Fruit fly (Drosophila melanogaster): Measurements from ENCODE around the gene tfc.

tfc gene

dm6 chr3L:1323136-1323535 lies 66.9 kb downstream of the tfc start (continued):
- TF ChIP-seq en (GFP tag; optimal IDR thresholded peaks at IDR 0.05) (peak; percentile 51), scrt (GFP tag; optimal IDR thresholded peaks at IDR 0.05) (peak; percentile 21), Hmx (GFP tag; optimal IDR thresholded peaks at IDR 0.05) (no peak), psq (GFP tag; optimal IDR thresholded peaks at IDR 0.05) (no peak), Ptx1 (GFP tag; IDR thresholded peaks at IDR 0.05) (peak; percentile 41), CG14014 (GFP tag; IDR thresholded peaks at IDR 0.05) (peak; percentile 16; the same call in 1 of the 2 replicates), CG5180 (GFP tag; optimal IDR thresholded peaks at IDR 0.05) (no peak), CG11093 (GFP tag; IDR thresholded peaks at IDR 0.05) (0 out of 3 replicates have a peak, but pooled peaks have one; percentile 40), otp (GFP tag; IDR thresholded peaks at IDR 0.05) (peak; percentile 83; the same call in 2 of the 3 replicates), gsb-n (tag; optimal IDR thresholded peaks at IDR 0.05) (peak; percentile 75), CG31388 (GFP tag; optimal IDR thresholded peaks at IDR 0.05) (peak; percentile 18), CG4404 (GFP tag; IDR thresholded peaks at IDR 0.05) (no peak), pb (GFP tag; optimal IDR thresholded peaks at IDR 0.05) (peak; percentile 51), CG6689 (GFP tag; IDR thresholded peaks at IDR 0.05) (peak; percentile 72), da (GFP tag; optimal IDR thresholded peaks at IDR 0.05) (no peak), dati (GFP tag; IDR thresholded peaks at IDR 0.05) (no peak), caup (GFP tag; optimal IDR thresholded peaks at IDR 0.05; ENCODE audit: severe bottlenecking) (peak; percentile 24), stwl (tag; optimal IDR thresholded peaks at IDR 0.05) (no peak), fru (optimal IDR thresholded peaks at IDR 0.05) (no peak), jing (GFP tag; optimal IDR thresholded peaks at IDR 0.05) (no peak), Hmr (GFP tag; optimal IDR thresholded peaks at IDR 0.05) (no peak), p53 (GFP tag; optimal IDR thresholded peaks at IDR 0.05) (peak; percentile 4), CG11560 (tag; IDR thresholded peaks at IDR 0.05) (no peak), hbn (GFP tag; IDR thresholded peaks at IDR 0.05; ENCODE audit: partially characterized antibody) (no peak), sqz (GFP tag; optimal IDR thresholded peaks at IDR 0.05) (peak; percentile 51), rib (GFP tag; IDR thresholded peaks at IDR 0.05) (no peak), Pdp1 (GFP tag; optimal IDR thresholded peaks at IDR 0.05) (peak; percentile 49 to 66), CG34376 (GFP tag; optimal IDR thresholded peaks at IDR 0.05) (no peak), CG13624 (GFP tag; optimal IDR thresholded peaks at IDR 0.05) (peak; percentile 11), Sox100B (GFP tag; optimal IDR thresholded peaks at IDR 0.05) (peak; percentile 61), CG16815 (GFP tag; optimal IDR thresholded peaks at IDR 0.05) (peak; percentile 52), CG8359 (GFP tag; optimal IDR thresholded peaks at IDR 0.05; ENCODE audit: borderline replicate concordance) (peak; percentile 49), Fer2 (tag; optimal IDR thresholded peaks at IDR 0.05) (no peak), kah (GFP tag; optimal IDR thresholded peaks at IDR 0.05) (no peak), chn (GFP tag; optimal IDR thresholded peaks at IDR 0.05) (peak; percentile 71), CG32767 (GFP tag; IDR thresholded peaks at IDR 0.05) (peak; percentile 65; the same call in 1 of the 2 replicates), Ssrp (tag; optimal IDR thresholded peaks at IDR 0.05) (peak; percentile 83), CG8478 (optimal IDR thresholded peaks at IDR 0.05) (no peak), prd (optimal IDR thresholded peaks at IDR 0.05) (no peak), prd (GFP tag; IDR thresholded peaks at IDR 0.05) (peak; percentile 63; the same call in 2 of the 3 replicates), sug (tag; optimal IDR thresholded peaks at IDR 0.05) (no peak), slbo (GFP tag; IDR thresholded peaks at IDR 0.05) (peak; percentile 45; the same call in 1 of the 2 replicates), NC2β (GFP tag; optimal IDR thresholded peaks at IDR 0.05) (peak; percentile 70), Drgx (GFP tag; IDR thresholded peaks at IDR 0.05) (no peak), CG15479 (GFP tag; optimal IDR thresholded peaks at IDR 0.05) (no peak), CG4424 (GFP tag; optimal IDR thresholded peaks at IDR 0.05) (peak; percentile 74), CG6254 (GFP tag; optimal IDR thresholded peaks at IDR 0.05) (peak; percentile 69), stc (GFP tag; IDR thresholded peaks at IDR 0.05) (peak; percentile 51; the same call in 1 of the 2 replicates), CG13287 (GFP tag; IDR thresholded peaks at IDR 0.05; ENCODE audit: partially characterized antibody) (no peak), bigmax (GFP tag; optimal IDR thresholded peaks at IDR 0.05) (no peak)

Data from whole organism, embryonic.